Fruit fly (Drosophila melanogaster) whole organism, embryonic: ENCODE data around the gene CG17562.

Experiments
- Adf1 ChIP-seq: fragments of 200-800 bp; sonication (Bioruptor generic); IDR thresholded peaks from 2 replicates; pipeline ENCODE4 v1.3.6; 2022; ENCODE audit warnings: missing biosample characterization, missing genetic modification characterization
- B-H1 ChIP-seq: fragments of 200-800 bp; sonication (Bioruptor generic); IDR thresholded peaks from 3 replicates; pipeline ENCODE4 v1.3.6; 2022; ENCODE audit warnings: missing biosample characterization, missing genetic modification characterization
- Bdp1 ChIP-seq: fragments of 200-800 bp; sonication (Bioruptor generic); optimal IDR thresholded peaks from 3 replicates; lab custom pipeline; 2016; ENCODE audit warnings: missing biosample characterization, missing genetic modification characterization
- BtbVII ChIP-seq: fragments of 200-800 bp; sonication (Bioruptor generic); optimal IDR thresholded peaks from 3 replicates; lab custom pipeline; 2017; ENCODE audit warnings: missing biosample characterization, mild to moderate bottlenecking, missing genetic modification characterization
- CG10209 ChIP-seq: fragments of 200-800 bp; sonication (Bioruptor generic); optimal IDR thresholded peaks from 3 replicates; lab custom pipeline; 2017; ENCODE audit warnings: missing biosample characterization, mild to moderate bottlenecking, missing genetic modification characterization, missing genetic modification reagents
- CG11398 ChIP-seq: fragments of 200-800 bp; sonication (Bioruptor generic); optimal IDR thresholded peaks from 2 replicates; lab custom pipeline; 2016; ENCODE audit warnings: missing biosample characterization, missing genetic modification characterization
- CG11560 ChIP-seq: fragments of 200-800 bp; sonication (Bioruptor generic); IDR thresholded peaks from 3 replicates; pipeline ENCODE4 v1.3.6; 2022; ENCODE audit warnings: missing biosample characterization, missing genetic modification characterization
- CG12071 ChIP-seq: fragments of 200-800 bp; sonication (Bioruptor generic); optimal IDR thresholded peaks from 3 replicates; lab custom pipeline; 2018; ENCODE audit warnings: missing biosample characterization, mild to moderate bottlenecking, missing genetic modification characterization
- CG12104 ChIP-seq: fragments of 200-800 bp; sonication (Bioruptor generic); optimal IDR thresholded peaks from 3 replicates; lab custom pipeline; 2016; ENCODE audit warnings: missing biosample characterization, missing genetic modification characterization
- CG13296 ChIP-seq: fragments of 200-800 bp; sonication (Bioruptor generic); optimal IDR thresholded peaks from 3 replicates; lab custom pipeline; 2018; ENCODE audit warnings: missing biosample characterization, mild to moderate bottlenecking, missing genetic modification characterization
- CG18011 ChIP-seq: fragments of 200-800 bp; sonication (Bioruptor generic); optimal IDR thresholded peaks from 2 replicates; lab custom pipeline; 2017; ENCODE audit warnings: missing biosample characterization, missing genetic modification characterization, mild to moderate bottlenecking, moderate library complexity, missing genotype
- CG18476 ChIP-seq: fragments of 200-800 bp; sonication (Bioruptor generic); optimal IDR thresholded peaks from 2 replicates; lab custom pipeline; 2016; ENCODE audit warnings: missing biosample characterization, mild to moderate bottlenecking, missing genetic modification characterization
- CG18599 ChIP-seq: fragments of 200-800 bp; sonication (Bioruptor generic); optimal IDR thresholded peaks from 3 replicates; lab custom pipeline; 2017; ENCODE audit warnings: missing biosample characterization, missing genetic modification characterization, mild to moderate bottlenecking, moderate library complexity, missing genetic modification reagents
- CG32532 ChIP-seq: fragments of 200-800 bp; sonication (Bioruptor generic); IDR thresholded peaks from 2 replicates; pipeline ENCODE4 v1.3.6; 2022; ENCODE audit warnings: missing biosample characterization, missing genetic modification characterization
- CG3281 ChIP-seq: fragments of 200-800 bp; sonication (Bioruptor generic); optimal IDR thresholded peaks from 3 replicates; lab custom pipeline; 2017; ENCODE audit warnings: missing biosample characterization, mild to moderate bottlenecking, missing genetic modification characterization
- CG4617 ChIP-seq: fragments of 200-800 bp; sonication (Bioruptor generic); optimal IDR thresholded peaks from 3 replicates; lab custom pipeline; 2016; ENCODE audit warnings: missing biosample characterization, missing genetic modification characterization, borderline replicate concordance
- CG4707 ChIP-seq: fragments of 200-800 bp; sonication (Bioruptor generic); optimal IDR thresholded peaks from 2 replicates; lab custom pipeline; 2018; ENCODE audit warnings: missing biosample characterization, mild to moderate bottlenecking, missing genetic modification characterization, moderate library complexity
- CG8359 ChIP-seq: fragments of 200-800 bp; sonication (Bioruptor generic); optimal IDR thresholded peaks from 2 replicates; lab custom pipeline; 2017; ENCODE audit warnings: missing biosample characterization, mild to moderate bottlenecking, missing genetic modification characterization, borderline replicate concordance
- CG8478 ChIP-seq: fragments of >200 bp; optimal IDR thresholded peaks from 2 replicates; lab custom pipeline; 2018
- CG9817 ChIP-seq: fragments of 200-800 bp; sonication (Bioruptor generic); optimal IDR thresholded peaks from 2 replicates; lab custom pipeline; 2018; ENCODE audit warnings: missing biosample characterization, mild to moderate bottlenecking, missing genetic modification characterization, moderate library complexity
- CrebB ChIP-seq: fragments of 200-800 bp; sonication (Bioruptor generic); optimal IDR thresholded peaks from 3 replicates; lab custom pipeline; 2018; ENCODE audit warnings: missing biosample characterization, mild to moderate bottlenecking, missing genetic modification characterization
- Dek ChIP-seq: fragments of 200-800 bp; sonication (Bioruptor generic); optimal IDR thresholded peaks from 3 replicates; lab custom pipeline; 2019; ENCODE audit warnings: missing biosample characterization, mild to moderate bottlenecking, missing genetic modification characterization, moderate library complexity
- Dp ChIP-seq: fragments of 200-800 bp; sonication (Bioruptor generic); optimal IDR thresholded peaks from 2 replicates; lab custom pipeline; 2018; ENCODE audit warnings: missing biosample characterization, mild to moderate bottlenecking, missing genetic modification characterization, moderate library complexity
- Jarid2 ChIP-seq: fragments of 200-800 bp; sonication (Bioruptor generic); optimal IDR thresholded peaks from 3 replicates; lab custom pipeline; 2017; ENCODE audit warnings: mild to moderate bottlenecking, missing biosample characterization, missing genetic modification reagents, missing genetic modification characterization
- MBD-R2 ChIP-seq: fragments of 200-800 bp; sonication (Bioruptor generic); IDR thresholded peaks from 2 replicates; pipeline ENCODE4 v1.3.6; 2022; ENCODE audit warnings: missing biosample characterization, missing genetic modification characterization
- NK7.1 ChIP-seq: fragments of 200-800 bp; sonication (Bioruptor generic); optimal IDR thresholded peaks from 3 replicates; lab custom pipeline; 2016; ENCODE audit warnings: missing biosample characterization, missing genetic modification characterization
- Nf-YA ChIP-seq: fragments of 200-800 bp; sonication (Bioruptor generic); IDR thresholded peaks from 2 replicates; pipeline ENCODE4 v1.3.6; 2022; ENCODE audit warnings: missing biosample characterization, missing genetic modification characterization
- Pdp1 ChIP-seq, 2 experiments: fragments of 200-800 bp; sonication (Bioruptor generic); optimal IDR thresholded peaks; 3 replicates each; lab custom pipeline; 2016; ENCODE audit warnings: missing biosample characterization in 2 of 2, missing genetic modification characterization in 2 of 2, mild to moderate bottlenecking in 1 of 2, moderate library complexity in 1 of 2
- Rx ChIP-seq: fragments of 200-800 bp; sonication (Bioruptor generic); IDR thresholded peaks from 2 replicates; pipeline ENCODE4 v1.3.6; 2022; ENCODE audit warnings: missing biosample characterization, missing genetic modification characterization
- Taf1 ChIP-seq: fragments of 200-800 bp; sonication (Bioruptor generic); IDR thresholded peaks from 2 replicates; pipeline ENCODE4 v1.3.6; 2022; ENCODE audit warnings: missing biosample characterization, missing genetic modification characterization
- chinmo ChIP-seq: fragments of 200-800 bp; sonication (Bioruptor generic); IDR thresholded peaks from 4 replicates; pipeline ENCODE4 v1.3.6; 2022; ENCODE audit warnings: missing biosample characterization, missing genetic modification characterization; ENCODE audit not compliant: partially characterized antibody
- ci ChIP-seq: fragments of 200-800 bp; sonication (Bioruptor generic); IDR thresholded peaks from 3 replicates; pipeline ENCODE4 v1.3.6; 2022; ENCODE audit warnings: missing biosample characterization, missing genetic modification characterization
- crol ChIP-seq: fragments of 200-800 bp; sonication (Bioruptor generic); IDR thresholded peaks from 2 replicates; pipeline ENCODE4 v1.3.6; 2022; ENCODE audit warnings: missing biosample characterization, missing genetic modification characterization
- ems ChIP-seq: fragments of 200-800 bp; sonication (Bioruptor generic); optimal IDR thresholded peaks from 3 replicates; lab custom pipeline; 2016; ENCODE audit warnings: missing biosample characterization, missing genetic modification characterization
- ftz-f1 ChIP-seq: fragments of 200-800 bp; sonication (Bioruptor generic); optimal IDR thresholded peaks from 2 replicates; lab custom pipeline; 2016; ENCODE audit warnings: missing biosample characterization, missing genetic modification characterization
- gfzf ChIP-seq: fragments of 200-800 bp; sonication (Bioruptor generic); optimal IDR thresholded peaks from 2 replicates; lab custom pipeline; 2016; ENCODE audit warnings: missing biosample characterization, mild to moderate bottlenecking, missing genetic modification characterization, moderate library complexity
- grau ChIP-seq: fragments of 200-800 bp; optimal IDR thresholded peaks from 3 replicates; lab custom pipeline; 2019; ENCODE audit warnings: missing biosample characterization, mild to moderate bottlenecking, missing genetic modification characterization, moderate library complexity
- ham ChIP-seq: fragments of 200-800 bp; sonication (Bioruptor generic); IDR thresholded peaks from 2 replicates; pipeline ENCODE4 v1.3.6; 2022; ENCODE audit warnings: missing biosample characterization, missing genetic modification characterization
- kah ChIP-seq: fragments of 200-800 bp; sonication (Bioruptor generic); optimal IDR thresholded peaks from 2 replicates; lab custom pipeline; 2018; ENCODE audit warnings: missing biosample characterization, mild to moderate bottlenecking, missing genetic modification characterization
- onecut ChIP-seq: fragments of 200-800 bp; sonication (Bioruptor generic); IDR thresholded peaks from 2 replicates; pipeline ENCODE4 v1.3.6; 2022; ENCODE audit warnings: missing biosample characterization, missing genetic modification characterization
- p53 ChIP-seq: fragments of 200-800 bp; sonication (Bioruptor generic); optimal IDR thresholded peaks from 2 replicates; lab custom pipeline; 2016; ENCODE audit warnings: missing biosample characterization, missing genetic modification characterization
- scrt ChIP-seq: fragments of 200-800 bp; sonication (Bioruptor generic); optimal IDR thresholded peaks from 2 replicates; lab custom pipeline; 2018; ENCODE audit warnings: missing biosample characterization, mild to moderate bottlenecking, missing genetic modification characterization, moderate library complexity
- sima ChIP-seq: fragments of 200-800 bp; sonication (Bioruptor generic); optimal IDR thresholded peaks from 2 replicates; lab custom pipeline; 2016; ENCODE audit warnings: missing biosample characterization, missing genetic modification characterization
- slp2 ChIP-seq: fragments of 200-800 bp; sonication (Bioruptor generic); optimal IDR thresholded peaks from 2 replicates; lab custom pipeline; 2016; ENCODE audit warnings: missing biosample characterization, missing genetic modification characterization
- sob ChIP-seq: fragments of 200-800 bp; sonication (Bioruptor generic); IDR thresholded peaks from 2 replicates; pipeline ENCODE4 v1.3.6; 2022; ENCODE audit warnings: missing biosample characterization, missing genetic modification characterization
- sqz ChIP-seq: fragments of 200-800 bp; sonication (Bioruptor generic); optimal IDR thresholded peaks from 3 replicates; lab custom pipeline; 2018; ENCODE audit warnings: missing biosample characterization, mild to moderate bottlenecking, missing genetic modification characterization
- vvl ChIP-seq: fragments of 200-800 bp; sonication (Bioruptor generic); IDR thresholded peaks from 2 replicates; pipeline ENCODE4 v1.3.6; 2022; ENCODE audit warnings: missing biosample characterization, missing genetic modification characterization
- zen ChIP-seq: fragments of 200-800 bp; sonication (Bioruptor generic); optimal IDR thresholded peaks from 3 replicates; lab custom pipeline; 2018; ENCODE audit warnings: missing biosample characterization, mild to moderate bottlenecking, missing genetic modification characterization, moderate library complexity

Gene CG17562

dm6 chr3R:16625844-16626430, 10.8 kb downstream of the CG17562 start (continued):
- TF ChIP-seq CrebB (peak; percentile 27), kah (GFP tag; lab: Kevin White, UChicago) (no peak), zen (no peak), CG12071 (GFP tag; lab: Kevin White, UChicago) (no peak), Pdp1 (GFP tag; optimal IDR thresholded peaks at IDR 0.05; lab: Kevin White, UChicago) (no peak), CG11560 (no peak), p53 (GFP tag; lab: Kevin White, UChicago) (no peak), CG4617 (GFP tag; lab: Kevin White, UChicago) (no peak), ci (GFP tag; lab: Robert Waterston, UW) (0 out of 3 replicates have a peak, but pooled peaks have one; percentile 27), CG18599 (GFP tag; lab: Kevin White, UChicago) (no peak), sob (GFP tag; lab: Robert Waterston, UW) (0 out of 2 replicates have a peak, but pooled peaks have one; percentile 5), BtbVII (GFP tag; lab: Kevin White, UChicago) (no peak), B-H1 (GFP tag; lab: Robert Waterston, UW) (no peak), gfzf (no peak), crol (peak; percentile 54; the same call in 1 of the 2 replicates), CG8478 (lab: Kevin White, UChicago) (no peak), CG9817 (tag; lab: Kevin White, UChicago) (no peak), NK7.1 (GFP tag; lab: Kevin White, UChicago) (no peak), Dp (no peak)

- TF ChIP-seq Bdp1 (GFP tag; lab: Kevin White, UChicago) (no peak), sima (GFP tag; lab: Kevin White, UChicago) (no peak), slp2 (GFP tag; lab: Kevin White, UChicago) (no peak), Nf-YA (GFP tag; lab: Robert Waterston, UW) (0 out of 2 replicates have a peak, but pooled peaks have one; percentile 36), vvl (GFP tag; lab: Robert Waterston, UW) (peak; percentile 65; the same call in 1 of the 2 replicates), CG13296 (GFP tag; lab: Kevin White, UChicago) (no peak), CG12104 (GFP tag; lab: Kevin White, UChicago) (no peak), ftz-f1 (GFP tag; lab: Kevin White, UChicago) (peak; percentile 85), Jarid2 (GFP tag; lab: Kevin White, UChicago) (no peak), CG32532 (no peak), Pdp1 (GFP tag; optimal IDR thresholded peaks at IDR 0.05; lab: Kevin White, UChicago) (peak in 1 of 2 experiments; percentile 24), CG18476 (GFP tag; lab: Kevin White, UChicago) (no peak), Adf1 (GFP tag; lab: Robert Waterston, UW) (0 out of 2 replicates have a peak, but pooled peaks have one; percentile 19), CG18011 (GFP tag; lab: Kevin White, UChicago) (no peak), chinmo (GFP tag; lab: Robert Waterston, UW) (0 out of 4 replicates have a peak, but pooled peaks have one; percentile 56), CG3281 (GFP tag; lab: Kevin White, UChicago) (no peak), MBD-R2 (GFP tag; lab: Robert Waterston, UW) (peak; percentile 20; the same call in 1 of the 2 replicates), CG11398 (GFP tag; lab: Kevin White, UChicago) (no peak), ems (GFP tag; lab: Kevin White, UChicago) (no peak), Dek (tag; lab: Kevin White, UChicago) (no peak), Rx (GFP tag; lab: Robert Waterston, UW) (no peak), grau (tag; lab: Kevin White, UChicago) (no peak), CG4707 (GFP tag; lab: Kevin White, UChicago) (no peak), ham (no peak), CG10209 (no peak), CG9817 (tag; lab: Kevin White, UChicago) (no peak), sqz (GFP tag; lab: Kevin White, UChicago) (peak; percentile 8), CG8359 (no peak), onecut (GFP tag; lab: Robert Waterston, UW) (peak; percentile 82), Taf1 (GFP tag; lab: Robert Waterston, UW) (no peak), scrt (GFP tag; lab: Kevin White, UChicago) (peak; percentile 62)
Measured at dm6 chr3R:16626899-16627432, 11.9 kb downstream of the CG17562 start.
